Fruit fly (Drosophila melanogaster) whole organism, embryonic: ENCODE measurements around the gene foxo.

Experiments used
- Adf1 ChIP-seq: fragments of 200-800 bp; sonication (Bioruptor generic); IDR thresholded peaks from 2 replicates; pipeline ENCODE4 v1.3.6; 2022; ENCODE audit warnings: missing biosample characterization, missing genetic modification characterization
- Bgb ChIP-seq: fragments of 200-800 bp; sonication (Bioruptor generic); IDR thresholded peaks from 2 replicates; pipeline ENCODE4 v1.3.6; 2022; ENCODE audit warnings: missing biosample characterization, missing genetic modification characterization; ENCODE audit not compliant: partially characterized antibody
- CG10543 ChIP-seq: fragments of 200-800 bp; sonication (Bioruptor generic); optimal IDR thresholded peaks from 3 replicates; lab custom pipeline; 2017; ENCODE audit warnings: missing biosample characterization, mild to moderate bottlenecking, missing genetic modification characterization, moderate library complexity
- CG10959 ChIP-seq: fragments of 200-800 bp; sonication (Bioruptor generic); IDR thresholded peaks from 2 replicates; pipeline ENCODE4 v1.3.6; 2022; ENCODE audit warnings: missing biosample characterization, missing genetic modification characterization
- CG10979 ChIP-seq: fragments of 200-800 bp; sonication (Bioruptor generic); optimal IDR thresholded peaks from 2 replicates; lab custom pipeline; 2018; ENCODE audit warnings: missing biosample characterization, mild to moderate bottlenecking, missing genetic modification characterization, moderate library complexity
- CG11560 ChIP-seq: fragments of 200-800 bp; sonication (Bioruptor generic); IDR thresholded peaks from 3 replicates; pipeline ENCODE4 v1.3.6; 2022; ENCODE audit warnings: missing biosample characterization, missing genetic modification characterization
- CG12104 ChIP-seq: fragments of 200-800 bp; sonication (Bioruptor generic); optimal IDR thresholded peaks from 3 replicates; lab custom pipeline; 2016; ENCODE audit warnings: missing biosample characterization, missing genetic modification characterization
- CG12155 ChIP-seq: fragments of 200-800 bp; sonication (Bioruptor generic); optimal IDR thresholded peaks from 3 replicates; lab custom pipeline; 2016; ENCODE audit warnings: missing biosample characterization, missing genetic modification characterization
- CG13894 ChIP-seq: fragments of 200-800 bp; sonication (Bioruptor generic); optimal IDR thresholded peaks from 3 replicates; lab custom pipeline; 2018; ENCODE audit warnings: missing biosample characterization, mild to moderate bottlenecking, missing genetic modification characterization, moderate library complexity
- CG14860 ChIP-seq: fragments of 200-800 bp; sonication (Bioruptor generic); IDR thresholded peaks from 3 replicates; pipeline ENCODE4 v1.3.6; 2022; ENCODE audit warnings: missing biosample characterization, missing genetic modification characterization; ENCODE audit not compliant: partially characterized antibody
- CG1603 ChIP-seq: fragments of 200-800 bp; sonication (Bioruptor generic); optimal IDR thresholded peaks from 2 replicates; lab custom pipeline; 2019; ENCODE audit warnings: missing biosample characterization, mild to moderate bottlenecking, missing genetic modification characterization, moderate library complexity
- CG31441 ChIP-seq: fragments of 200-800 bp; sonication (Bioruptor generic); IDR thresholded peaks from 2 replicates; pipeline ENCODE4 v1.3.6; 2022; ENCODE audit warnings: missing biosample characterization, missing genetic modification characterization
- CG3838 ChIP-seq: fragments of 200-800 bp; sonication (Bioruptor generic); optimal IDR thresholded peaks from 3 replicates; lab custom pipeline; 2016; ENCODE audit warnings: missing biosample characterization, missing genetic modification characterization
- CG6654 ChIP-seq: fragments of 200-800 bp; sonication (Bioruptor generic); optimal IDR thresholded peaks from 2 replicates; lab custom pipeline; 2017; ENCODE audit warnings: missing biosample characterization, mild to moderate bottlenecking, missing genetic modification characterization
- CG6689 ChIP-seq: fragments of 200-800 bp; sonication (Bioruptor generic); IDR thresholded peaks from 2 replicates; pipeline ENCODE4 v1.3.6; 2022; ENCODE audit warnings: missing biosample characterization, missing genetic modification characterization
- CG6854 ChIP-seq: fragments of 200-800 bp; sonication (Bioruptor generic); optimal IDR thresholded peaks from 3 replicates; lab custom pipeline; 2017; ENCODE audit warnings: missing biosample characterization, mild to moderate bottlenecking, missing genetic modification characterization
- CG8089 ChIP-seq: fragments of 200-800 bp; sonication (Bioruptor generic); optimal IDR thresholded peaks from 3 replicates; lab custom pipeline; 2016; ENCODE audit warnings: missing biosample characterization, missing genetic modification characterization
- CG8765 ChIP-seq: fragments of 200-800 bp; sonication (Bioruptor generic); IDR thresholded peaks from 2 replicates; pipeline ENCODE4 v1.3.6; 2022; ENCODE audit warnings: missing biosample characterization, missing genetic modification characterization
- CG9437 ChIP-seq: fragments of 200-800 bp; sonication (Bioruptor generic); optimal IDR thresholded peaks from 2 replicates; lab custom pipeline; 2018; ENCODE audit warnings: missing biosample characterization, mild to moderate bottlenecking, missing genetic modification characterization
- Chrac-16 ChIP-seq: fragments of 200-800 bp; sonication (Bioruptor generic); optimal IDR thresholded peaks from 3 replicates; lab custom pipeline; 2016; ENCODE audit warnings: missing biosample characterization, missing genetic modification characterization
- Deaf1 ChIP-seq: fragments of 200-800 bp; optimal IDR thresholded peaks from 3 replicates; lab custom pipeline; 2019; ENCODE audit warnings: missing biosample characterization, mild to moderate bottlenecking, missing genetic modification characterization, moderate library complexity
- Doc2 ChIP-seq: fragments of 200-800 bp; sonication (Bioruptor generic); IDR thresholded peaks from 2 replicates; pipeline ENCODE4 v1.3.6; 2022; ENCODE audit warnings: missing biosample characterization, missing genetic modification characterization
- Dp ChIP-seq: fragments of 200-800 bp; sonication (Bioruptor generic); optimal IDR thresholded peaks from 2 replicates; lab custom pipeline; 2018; ENCODE audit warnings: missing biosample characterization, mild to moderate bottlenecking, missing genetic modification characterization, moderate library complexity
- Hmx ChIP-seq: fragments of 200-800 bp; sonication (Bioruptor generic); optimal IDR thresholded peaks from 2 replicates; lab custom pipeline; 2016; ENCODE audit warnings: missing biosample characterization, missing genetic modification characterization
- Hr78 ChIP-seq, 2 experiments: fragments of 200-800 bp in 1 of 2; fragments of >200 bp in 1 of 2; sonication (Bioruptor generic) in 1 of 2; optimal IDR thresholded peaks; 2 replicates each; lab custom pipeline; 2017 to 2019; ENCODE audit warnings: missing biosample characterization in 2 of 2, missing genetic modification characterization in 2 of 2, mild to moderate bottlenecking in 1 of 2, moderate library complexity in 1 of 2
- Myb ChIP-seq: fragments of 200-800 bp; sonication (Bioruptor generic); optimal IDR thresholded peaks from 2 replicates; lab custom pipeline; 2016; ENCODE audit warnings: missing biosample characterization, missing genetic modification characterization
- NC2β ChIP-seq: fragments of 200-800 bp; sonication (Bioruptor generic); optimal IDR thresholded peaks from 2 replicates; lab custom pipeline; 2016; ENCODE audit warnings: missing biosample characterization, missing genetic modification characterization
- Usf ChIP-seq: fragments of 200-800 bp; sonication (Bioruptor generic); optimal IDR thresholded peaks from 2 replicates; lab custom pipeline; 2017; ENCODE audit warnings: missing genotype, missing biosample characterization, missing genetic modification characterization
- Vsx1 ChIP-seq: fragments of 200-800 bp; sonication (Bioruptor generic); optimal IDR thresholded peaks from 2 replicates; lab custom pipeline; 2017; ENCODE audit warnings: missing biosample characterization, mild to moderate bottlenecking, missing genetic modification characterization, missing genetic modification reagents
- ato ChIP-seq: fragments of 200-800 bp; sonication (Bioruptor generic); IDR thresholded peaks from 2 replicates; pipeline ENCODE4 v1.3.6; 2022; ENCODE audit warnings: missing biosample characterization, missing genetic modification characterization; ENCODE audit not compliant: partially characterized antibody
- croc ChIP-seq: fragments of 200-800 bp; sonication (Bioruptor generic); conservative IDR thresholded peaks from 3 replicates; pipeline ENCODE4 v1.3.6; 2022; ENCODE audit warnings: missing biosample characterization, missing genetic modification characterization
- cwo ChIP-seq: fragments of 200-800 bp; sonication (Bioruptor generic); optimal IDR thresholded peaks from 3 replicates; lab custom pipeline; 2017; ENCODE audit warnings: missing biosample characterization, missing genetic modification characterization, mild to moderate bottlenecking, moderate library complexity, missing genetic modification reagents
- dysf ChIP-seq: fragments of 200-800 bp; sonication (Bioruptor generic); IDR thresholded peaks from 3 replicates; pipeline ENCODE4 v1.3.6; 2022; ENCODE audit warnings: missing biosample characterization, missing genetic modification characterization
- fd102C ChIP-seq: fragments of 200-800 bp; sonication (Bioruptor generic); optimal IDR thresholded peaks from 2 replicates; lab custom pipeline; 2018; ENCODE audit warnings: missing biosample characterization, mild to moderate bottlenecking, missing genetic modification characterization, moderate library complexity
- fd64A ChIP-seq: fragments of 200-800 bp; sonication (Bioruptor generic); optimal IDR thresholded peaks from 3 replicates; lab custom pipeline; 2018; ENCODE audit warnings: missing biosample characterization, mild to moderate bottlenecking, missing genetic modification characterization
- fru ChIP-seq: fragments of >200 bp; optimal IDR thresholded peaks from 2 replicates; lab custom pipeline; 2017
- grau ChIP-seq: fragments of 200-800 bp; optimal IDR thresholded peaks from 3 replicates; lab custom pipeline; 2019; ENCODE audit warnings: missing biosample characterization, mild to moderate bottlenecking, missing genetic modification characterization, moderate library complexity
- hbn ChIP-seq: fragments of 200-800 bp; sonication (Bioruptor generic); IDR thresholded peaks from 2 replicates; pipeline ENCODE4 v1.3.6; 2022; ENCODE audit warnings: missing biosample characterization, missing genetic modification characterization; ENCODE audit not compliant: partially characterized antibody
- nerfin-1 ChIP-seq: fragments of 200-800 bp; sonication (Bioruptor generic); optimal IDR thresholded peaks from 3 replicates; lab custom pipeline; 2019; ENCODE audit warnings: missing biosample characterization, mild to moderate bottlenecking, missing genetic modification characterization, moderate library complexity
- odd ChIP-seq: fragments of 200-800 bp; sonication (Bioruptor generic); optimal IDR thresholded peaks from 2 replicates; lab custom pipeline; 2017; ENCODE audit warnings: missing biosample characterization, mild to moderate bottlenecking, missing genetic modification characterization
- p53 ChIP-seq: fragments of 200-800 bp; sonication (Bioruptor generic); optimal IDR thresholded peaks from 2 replicates; lab custom pipeline; 2016; ENCODE audit warnings: missing biosample characterization, missing genetic modification characterization
- pita ChIP-seq: fragments of 200-800 bp; sonication (Bioruptor generic); optimal IDR thresholded peaks from 2 replicates; lab custom pipeline; 2017; ENCODE audit warnings: missing biosample characterization, mild to moderate bottlenecking, missing genetic modification characterization
- prd ChIP-seq, 3 experiments: fragments of >200 bp in 2 of 3; fragments of 200-800 bp in 1 of 3; sonication (Bioruptor generic) in 1 of 3; optimal IDR thresholded peaks in 2 of 3; IDR thresholded peaks in 1 of 3; 2 replicates in 2 of 3; 3 replicates in 1 of 3; pipeline versions ENCODE4 v1.3.6 to Lab custom; 2017 to 2022; ENCODE audit warnings: missing biosample characterization in 1 of 3, missing genetic modification characterization in 1 of 3
- sc ChIP-seq, 3 experiments: fragments of >200 bp in 2 of 3; fragments of 200-800 bp in 1 of 3; sonication (Bioruptor generic) in 1 of 3; optimal IDR thresholded peaks; 2 replicates in 2 of 3; 3 replicates in 1 of 3; lab custom pipeline; 2017; ENCODE audit warnings: mild to moderate bottlenecking in 1 of 3, missing biosample characterization in 1 of 3, missing genetic modification characterization in 1 of 3, missing genetic modification reagents in 1 of 3
- scrt ChIP-seq: fragments of 200-800 bp; sonication (Bioruptor generic); optimal IDR thresholded peaks from 2 replicates; lab custom pipeline; 2018; ENCODE audit warnings: missing biosample characterization, mild to moderate bottlenecking, missing genetic modification characterization, moderate library complexity
- slou ChIP-seq: fragments of 200-800 bp; sonication (Bioruptor generic); optimal IDR thresholded peaks from 3 replicates; lab custom pipeline; 2016; ENCODE audit warnings: missing biosample characterization, missing genetic modification characterization
- unc-4 ChIP-seq: fragments of 200-800 bp; sonication (Bioruptor generic); IDR thresholded peaks from 2 replicates; pipeline ENCODE4 v1.3.6; 2022; ENCODE audit warnings: missing biosample characterization, missing genetic modification characterization; ENCODE audit not compliant: partially characterized antibody
- wek ChIP-seq: fragments of 200-800 bp; sonication (Bioruptor generic); optimal IDR thresholded peaks from 3 replicates; lab custom pipeline; 2018; ENCODE audit warnings: missing biosample characterization, mild to moderate bottlenecking, missing genetic modification characterization, moderate library complexity

Gene foxo

DNA sequence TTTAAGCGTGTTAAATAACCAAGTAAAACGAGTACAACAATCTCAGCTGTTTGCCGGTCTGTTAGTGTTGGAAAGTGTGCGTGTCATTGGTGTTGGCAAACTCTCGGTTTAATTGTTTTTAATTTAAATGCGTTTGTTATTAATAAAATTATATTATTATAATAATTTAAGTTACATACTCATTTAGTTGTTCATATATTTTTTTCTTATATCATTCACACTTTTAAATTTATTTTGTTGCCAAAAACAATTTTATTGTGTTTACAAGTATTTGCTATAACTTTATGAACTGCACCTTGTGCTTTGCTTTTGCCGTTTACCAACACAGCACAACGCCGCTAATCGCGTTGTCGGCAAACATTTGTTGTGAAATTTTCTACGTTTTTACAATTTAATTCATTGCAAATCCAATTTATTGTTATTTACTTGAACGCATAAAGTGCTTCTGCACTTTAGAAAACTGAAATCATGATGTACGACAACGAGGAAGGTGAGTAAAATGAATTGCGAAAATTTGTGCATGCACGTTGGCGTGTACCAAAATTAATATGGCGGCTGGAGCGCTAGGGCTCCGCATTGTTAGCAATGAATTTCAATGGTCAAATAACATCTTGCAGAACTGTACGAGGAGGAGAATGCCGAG, 68.9 kb downstream of the foxo start, which contains the start of the genes 140up and Polr2B (continued):
- peak; percentile 85 for TF ChIP-seq Usf (GFP tag; lab: Kevin White, UChicago)
- TF ChIP-seq CG14860 (GFP tag; lab: Robert Waterston, UW), result no peak
- TF ChIP-seq CG11560 (tag; lab: Robert Waterston, UW), result peak; percentile 83
- TF ChIP-seq CG8765 (GFP tag; lab: Robert Waterston, UW), result peak; percentile 70
- TF ChIP-seq CG3838 (GFP tag; lab: Kevin White, UChicago), result peak; percentile 50
- TF ChIP-seq wek, result no peak
- TF ChIP-seq Adf1 (GFP tag; lab: Robert Waterston, UW), result peak; percentile 70
- peak; percentile 93 for TF ChIP-seq CG12104 (GFP tag; lab: Kevin White, UChicago)
- TF ChIP-seq nerfin-1 (tag; lab: Kevin White, UChicago), result peak; percentile 90
- peak; percentile 95 for TF ChIP-seq Chrac-16 (GFP tag; lab: Kevin White, UChicago)
- peak; percentile 94 for TF ChIP-seq CG31441 (GFP tag; lab: Robert Waterston, UW)
- peak; percentile 23 for TF ChIP-seq Dp (GFP tag; lab: Kevin White, UChicago)
- TF ChIP-seq croc (GFP tag; lab: Robert Waterston, UW), result peak; percentile 86
- TF ChIP-seq CG8089 (GFP tag; lab: Kevin White, UChicago), result peak; percentile 68
- TF ChIP-seq scrt (GFP tag; lab: Kevin White, UChicago), result peak; percentile 77
- no peak for TF ChIP-seq fd64A (GFP tag; lab: Kevin White, UChicago)
- TF ChIP-seq unc-4, result no peak
- TF ChIP-seq cwo (GFP tag; lab: Kevin White, UChicago), result peak; percentile 83
- no peak for TF ChIP-seq Bgb (GFP tag; lab: Robert Waterston, UW)
- peak; percentile 90 for TF ChIP-seq CG10979
- TF ChIP-seq Hmx (GFP tag; lab: Kevin White, UChicago), result peak; percentile 26
- TF ChIP-seq slou (GFP tag; lab: Kevin White, UChicago), result peak; percentile 86
- peak; percentile 46 for TF ChIP-seq Myb (GFP tag; lab: Kevin White, UChicago)
- TF ChIP-seq odd (GFP tag; lab: Kevin White, UChicago), result peak; percentile 80
- TF ChIP-seq sc (optimal IDR thresholded peaks at IDR 0.05; lab: Kevin White, UChicago), result no peak
- TF ChIP-seq sc (GFP tag; optimal IDR thresholded peaks at IDR 0.05; lab: Kevin White, UChicago), result peak; percentile 88
- TF ChIP-seq CG10543 (GFP tag; lab: Kevin White, UChicago), result peak; percentile 93
- TF ChIP-seq Hr78 (GFP tag; optimal IDR thresholded peaks at IDR 0.05; lab: Kevin White, UChicago), result no peak
- TF ChIP-seq fru (lab: Kevin White, UChicago), result no peak
- TF ChIP-seq NC2β (GFP tag; lab: Kevin White, UChicago), result peak; percentile 60
- peak; percentile 50 for TF ChIP-seq CG6654
- TF ChIP-seq grau (tag; lab: Kevin White, UChicago), result peak; percentile 94
- TF ChIP-seq CG6689, result peak; percentile 95
- no peak for TF ChIP-seq CG1603 (tag; lab: Kevin White, UChicago)
- peak; percentile 88 for TF ChIP-seq CG9437
- no peak for TF ChIP-seq hbn
- TF ChIP-seq p53, result peak; percentile 2
- TF ChIP-seq fd102C (GFP tag; lab: Kevin White, UChicago), result peak; percentile 8
- peak; percentile 94 for TF ChIP-seq CG12155 (GFP tag; lab: Kevin White, UChicago)
- TF ChIP-seq Doc2 (GFP tag; lab: Robert Waterston, UW), result peak; percentile 71; the same call in 1 of the 2 replicates
- TF ChIP-seq CG13894 (tag; lab: Kevin White, UChicago), result peak; percentile 86
- no peak for TF ChIP-seq prd (optimal IDR thresholded peaks at IDR 0.05; lab: Kevin White, UChicago)
- peak; percentile 93 for TF ChIP-seq prd (GFP tag; IDR thresholded peaks at IDR 0.05; lab: Robert Waterston, UW)
- no peak for TF ChIP-seq pita (GFP tag; lab: Kevin White, UChicago)
- peak; percentile 78 for TF ChIP-seq CG10959 (GFP tag; lab: Robert Waterston, UW)
- no peak for TF ChIP-seq Vsx1 (GFP tag; lab: Kevin White, UChicago)
- TF ChIP-seq ato (GFP tag; lab: Robert Waterston, UW), result no peak
- TF ChIP-seq Deaf1, result peak; percentile 72
- TF ChIP-seq dysf (GFP tag; lab: Robert Waterston, UW), result peak; percentile 95
- peak; percentile 61 for TF ChIP-seq CG6854
